Fruit fly (Drosophila melanogaster): ENCODE results near the gene Remo.

The Remo gene

DNA sequence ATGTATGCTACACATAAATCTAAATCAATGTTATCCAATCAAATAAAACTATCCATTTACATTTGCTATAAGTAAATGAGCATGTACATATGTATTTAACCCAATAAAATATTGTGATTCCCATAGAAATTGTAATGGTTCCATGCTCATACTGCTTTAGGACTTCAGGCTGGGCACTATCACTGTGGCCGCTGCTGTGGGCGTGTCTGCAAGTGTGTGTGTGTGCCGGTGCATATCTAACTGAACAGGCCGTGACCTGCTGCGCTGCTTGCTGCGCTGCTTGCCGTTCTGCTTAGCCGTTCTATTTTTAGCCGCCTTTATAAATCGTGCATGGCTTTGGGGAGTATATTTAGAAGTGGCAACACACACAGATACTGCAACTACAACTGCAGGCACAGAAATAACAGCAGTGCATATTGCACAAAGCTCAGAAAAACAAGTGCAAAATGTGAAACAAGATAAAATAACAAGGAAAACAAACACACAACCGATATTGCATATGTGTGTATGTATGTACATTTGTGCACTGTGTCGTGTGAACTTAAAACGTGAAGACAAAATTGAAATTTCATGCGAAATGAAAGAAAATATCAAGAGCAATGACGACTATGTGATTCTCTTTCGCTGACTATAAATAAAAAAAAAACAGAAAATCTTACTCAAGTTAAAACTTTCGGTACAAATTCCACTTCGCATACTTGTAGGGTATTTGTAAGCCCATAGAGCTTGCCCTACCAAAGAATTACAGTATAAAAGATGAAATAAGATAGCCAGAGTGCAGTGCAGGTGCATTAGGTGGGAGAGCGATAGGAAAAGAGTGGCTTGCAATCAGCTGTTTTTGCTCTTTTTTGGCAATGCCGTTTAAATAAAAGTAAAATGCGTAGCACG is 10.0 kb upstream of the Remo start (continued):
- TF ChIP-seq Fer2 (tag; optimal IDR thresholded peaks at IDR 0.05) = no peak
- peak; percentile 4 for TF ChIP-seq CG4424 (GFP tag; optimal IDR thresholded peaks at IDR 0.05)
- TF ChIP-seq CG11398 (GFP tag; optimal IDR thresholded peaks at IDR 0.05) = no peak
- TF ChIP-seq CG12391 (tag; optimal IDR thresholded peaks at IDR 0.05) = peak; percentile 30
- no peak for TF ChIP-seq amos (GFP tag; IDR thresholded peaks at IDR 0.05; ENCODE audit: partially characterized antibody)
- no peak for TF ChIP-seq CG10543 (GFP tag; optimal IDR thresholded peaks at IDR 0.05)
- TF ChIP-seq CG3065 (GFP tag; optimal IDR thresholded peaks at IDR 0.05) = peak; percentile 49
- TF ChIP-seq CG15073 (GFP tag; optimal IDR thresholded peaks at IDR 0.05) = no peak
- no peak for TF ChIP-seq zen (tag; optimal IDR thresholded peaks at IDR 0.05)
- TF ChIP-seq pros (GFP tag; optimal IDR thresholded peaks at IDR 0.05) = no peak
- TF ChIP-seq otp (GFP tag; IDR thresholded peaks at IDR 0.05) = no peak
- no peak for TF ChIP-seq D (optimal IDR thresholded peaks at IDR 0.05)
- no peak for TF ChIP-seq D (GFP tag; optimal IDR thresholded peaks at IDR 0.05)
- no peak for TF ChIP-seq CG1233 (GFP tag; optimal IDR thresholded peaks at IDR 0.05)
- TF ChIP-seq CG10654 (GFP tag; optimal IDR thresholded peaks at IDR 0.05) = no peak
- TF ChIP-seq CG7372 (GFP tag; IDR thresholded peaks at IDR 0.05) = no peak
- TF ChIP-seq E2f1 (GFP tag; IDR thresholded peaks at IDR 0.05) = no peak
- TF ChIP-seq Hey (tag; optimal IDR thresholded peaks at IDR 0.05) = no peak
- no peak for TF ChIP-seq Lpt (GFP tag; optimal IDR thresholded peaks at IDR 0.05)
- no peak for TF ChIP-seq CG33557 (GFP tag; optimal IDR thresholded peaks at IDR 0.05)
- TF ChIP-seq CG4854 (GFP tag; optimal IDR thresholded peaks at IDR 0.05) = no peak
- no peak for TF ChIP-seq CG8290 (GFP tag; optimal IDR thresholded peaks at IDR 0.05)
- TF ChIP-seq CG8290 (tag; optimal IDR thresholded peaks at IDR 0.05) = peak in 1 of 2 experiments; percentile 54
- TF ChIP-seq CG6175 (GFP tag; IDR thresholded peaks at IDR 0.05) = no peak
- peak; percentile 81 for TF ChIP-seq CG10274 (GFP tag; optimal IDR thresholded peaks at IDR 0.05)
- no peak for TF ChIP-seq Ada2b (GFP tag; IDR thresholded peaks at IDR 0.05)
- no peak for TF ChIP-seq Mad (GFP tag; optimal IDR thresholded peaks at IDR 0.05)
- no peak for TF ChIP-seq odd (GFP tag; optimal IDR thresholded peaks at IDR 0.05)
- no peak for TF ChIP-seq esg (GFP tag; conservative IDR thresholded peaks at IDR 0.05)
- TF ChIP-seq tll (GFP tag; optimal IDR thresholded peaks at IDR 0.05) = no peak
- no peak for TF ChIP-seq zen2 (GFP tag; IDR thresholded peaks at IDR 0.05; ENCODE audit: partially characterized antibody)
- peak; percentile 39 for TF ChIP-seq lab (GFP tag; optimal IDR thresholded peaks at IDR 0.05)
- no peak for TF ChIP-seq CG12659 (GFP tag; optimal IDR thresholded peaks at IDR 0.05)
- TF ChIP-seq CG1792 (GFP tag; optimal IDR thresholded peaks at IDR 0.05) = no peak
- TF ChIP-seq shn (GFP tag; optimal IDR thresholded peaks at IDR 0.05) = no peak
- TF ChIP-seq Xrp1 (GFP tag; IDR thresholded peaks at IDR 0.05) = peak; percentile 52
- peak; percentile 24; the same call in 1 of the 3 replicates for TF ChIP-seq B-H1 (GFP tag; IDR thresholded peaks at IDR 0.05)
- TF ChIP-seq cato (GFP tag; optimal IDR thresholded peaks at IDR 0.05; ENCODE audit: borderline replicate concordance) = no peak
- TF ChIP-seq insv (GFP tag; optimal IDR thresholded peaks at IDR 0.05) = peak in 1 of 2 experiments; percentile 25
- peak; percentile 33 for TF ChIP-seq CG13424 (tag; optimal IDR thresholded peaks at IDR 0.05)
- TF ChIP-seq Fer1 (GFP tag; optimal IDR thresholded peaks at IDR 0.05) = no peak
- no peak for TF ChIP-seq CG1024 (GFP tag; IDR thresholded peaks at IDR 0.05)
- no peak for TF ChIP-seq CG6689 (GFP tag; IDR thresholded peaks at IDR 0.05)
- TF ChIP-seq pzg (GFP tag; optimal IDR thresholded peaks at IDR 0.05) = no peak
- TF ChIP-seq C15 (GFP tag; IDR thresholded peaks at IDR 0.05) = no peak
- no peak for TF ChIP-seq Antp (GFP tag; optimal IDR thresholded peaks at IDR 0.05)
- TF ChIP-seq ara (GFP tag; IDR thresholded peaks at IDR 0.05) = no peak
- TF ChIP-seq CG3281 (GFP tag; optimal IDR thresholded peaks at IDR 0.05) = no peak
- no peak for TF ChIP-seq CG9727 (GFP tag; optimal IDR thresholded peaks at IDR 0.05)
- no peak for TF ChIP-seq CG8388 (GFP tag; optimal IDR thresholded peaks at IDR 0.05)
